Worm (Caenorhabditis elegans): Measurements from ENCODE around the gene Y6G8.5.

DNA sequence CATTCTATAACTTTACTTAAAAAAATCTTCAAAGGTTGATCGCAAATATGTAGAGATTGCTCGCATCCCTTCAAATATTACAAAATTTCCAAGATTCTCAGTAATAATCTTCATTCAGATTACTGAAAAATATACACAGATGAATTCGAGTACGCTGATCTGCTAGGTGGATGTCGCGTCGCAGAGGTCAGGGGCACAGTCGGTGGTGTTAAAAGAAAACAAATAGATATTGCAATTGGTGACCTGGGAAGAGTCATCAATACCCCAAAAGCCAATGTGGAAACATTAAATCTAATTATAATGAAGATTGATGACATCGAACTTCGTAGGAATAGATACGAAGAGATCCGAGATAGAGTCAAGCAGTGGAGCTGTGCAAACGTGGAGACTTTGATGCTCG lies 13.1 kb upstream of the Y6G8.5 start, which contains the start of gene F57G4.10:
- TF ChIP-seq lsy-2 (tag; optimal IDR thresholded peaks at IDR 0.05) (no peak), lin-13 (GFP tag; optimal IDR thresholded peaks at IDR 0.05) (no peak), nhr-77 (tag; optimal IDR thresholded peaks at IDR 0.05) (no peak), snpc-4 (tag; optimal IDR thresholded peaks at IDR 0.05) (no peak), nhr-23 (tag; optimal IDR thresholded peaks at IDR 0.05) (no peak)
